Fruit fly (Drosophila melanogaster): Measurements from ENCODE around the gene Oatp33Ea.
A peak's percentile ranks its signal among the peaks of the same experiment; 100 is the strongest.

The Oatp33Ea gene

dm6 chr2L:12427487-12428101 lies 18.1 kb downstream of the Oatp33Ea start, which contains the start of the genes CG5446 and Trm1 (continued):
- TF ChIP-seq vfl (GFP tag; optimal IDR thresholded peaks at IDR 0.05) (no peak), trh (GFP tag; optimal IDR thresholded peaks at IDR 0.05) (peak; percentile 12), Poxn (GFP tag; IDR thresholded peaks at IDR 0.05) (no peak), pho (GFP tag; optimal IDR thresholded peaks at IDR 0.05) (no peak), CG14667 (GFP tag; IDR thresholded peaks at IDR 0.05) (no peak), CG8290 (GFP tag; optimal IDR thresholded peaks at IDR 0.05) (peak; percentile 32), CG8290 (tag; optimal IDR thresholded peaks at IDR 0.05) (no peak), pros (GFP tag; optimal IDR thresholded peaks at IDR 0.05) (no peak), ap (GFP tag; IDR thresholded peaks at IDR 0.05) (no peak), ranshi (GFP tag; IDR thresholded peaks at IDR 0.05) (peak; percentile 69; the same call in 1 of the 2 replicates), pnt (GFP tag; optimal IDR thresholded peaks at IDR 0.05) (no peak), fru (optimal IDR thresholded peaks at IDR 0.05) (no peak), chinmo (GFP tag; IDR thresholded peaks at IDR 0.05; ENCODE audit: partially characterized antibody) (no peak), CG11504 (tag; optimal IDR thresholded peaks at IDR 0.05) (peak; percentile 81), Ptx1 (GFP tag; IDR thresholded peaks at IDR 0.05) (peak; percentile 63), sna (GFP tag; IDR thresholded peaks at IDR 0.05; ENCODE audit: partially characterized antibody) (no peak), tgo (GFP tag; IDR thresholded peaks at IDR 0.05) (peak; percentile 76), CG7745 (tag; optimal IDR thresholded peaks at IDR 0.05) (no peak), gsb-n (tag; optimal IDR thresholded peaks at IDR 0.05) (peak; percentile 81), CG2120 (GFP tag; optimal IDR thresholded peaks at IDR 0.05) (peak; percentile 53), CG1832 (GFP tag; optimal IDR thresholded peaks at IDR 0.05) (no peak), Side (GFP tag; optimal IDR thresholded peaks at IDR 0.05) (no peak), CG7357 (GFP tag; IDR thresholded peaks at IDR 0.05) (no peak), wdn (GFP tag; IDR thresholded peaks at IDR 0.05) (no peak), Vsx1 (GFP tag; optimal IDR thresholded peaks at IDR 0.05) (no peak), CG1603 (tag; optimal IDR thresholded peaks at IDR 0.05) (peak; percentile 21), CG11560 (tag; IDR thresholded peaks at IDR 0.05) (no peak), CG16779 (GFP tag; IDR thresholded peaks at IDR 0.05) (no peak), NFAT (GFP tag; IDR thresholded peaks at IDR 0.05) (no peak), CG2889 (GFP tag; IDR thresholded peaks at IDR 0.05) (no peak), Scr (GFP tag; IDR thresholded peaks at IDR 0.05; ENCODE audit: partially characterized antibody) (peak; percentile 24; the same call in 1 of the 2 replicates), sqz (GFP tag; optimal IDR thresholded peaks at IDR 0.05) (peak; percentile 12), Gsc (GFP tag; IDR thresholded peaks at IDR 0.05) (no peak), slou (GFP tag; optimal IDR thresholded peaks at IDR 0.05) (no peak), CG9817 (tag; optimal IDR thresholded peaks at IDR 0.05) (peak; percentile 44), Hr78 (GFP tag; optimal IDR thresholded peaks at IDR 0.05) (peak in 1 of 2 experiments; percentile 10), inv (GFP tag; IDR thresholded peaks at IDR 0.05; ENCODE audit: partially characterized antibody) (no peak), Nf-YC (tag; optimal IDR thresholded peaks at IDR 0.05) (peak; percentile 75), CG17802 (tag; optimal IDR thresholded peaks at IDR 0.05) (no peak), Jarid2 (GFP tag; optimal IDR thresholded peaks at IDR 0.05) (peak; percentile 30), Ravus (GFP tag; IDR thresholded peaks at IDR 0.05) (no peak), schlank (tag; optimal IDR thresholded peaks at IDR 0.05) (no peak), sd (tag; optimal IDR thresholded peaks at IDR 0.05) (peak; percentile 25), CG9876 (GFP tag; optimal IDR thresholded peaks at IDR 0.05) (no peak), Lim3 (GFP tag; IDR thresholded peaks at IDR 0.05) (no peak), lov (optimal IDR thresholded peaks at IDR 0.05) (no peak), lov (GFP tag; IDR thresholded peaks at IDR 0.05) (no peak), CG15011 (GFP tag; optimal IDR thresholded peaks at IDR 0.05) (no peak), slp2 (GFP tag; optimal IDR thresholded peaks at IDR 0.05) (no peak), ATbp (GFP tag; optimal IDR thresholded peaks at IDR 0.05) (peak; percentile 43), CG17361 (GFP tag; IDR thresholded peaks at IDR 0.05) (peak; percentile 91), NK7.1 (GFP tag; optimal IDR thresholded peaks at IDR 0.05) (no peak)
